Worm (Caenorhabditis elegans): Measurements from ENCODE around the gene nhr-37.

DNA sequence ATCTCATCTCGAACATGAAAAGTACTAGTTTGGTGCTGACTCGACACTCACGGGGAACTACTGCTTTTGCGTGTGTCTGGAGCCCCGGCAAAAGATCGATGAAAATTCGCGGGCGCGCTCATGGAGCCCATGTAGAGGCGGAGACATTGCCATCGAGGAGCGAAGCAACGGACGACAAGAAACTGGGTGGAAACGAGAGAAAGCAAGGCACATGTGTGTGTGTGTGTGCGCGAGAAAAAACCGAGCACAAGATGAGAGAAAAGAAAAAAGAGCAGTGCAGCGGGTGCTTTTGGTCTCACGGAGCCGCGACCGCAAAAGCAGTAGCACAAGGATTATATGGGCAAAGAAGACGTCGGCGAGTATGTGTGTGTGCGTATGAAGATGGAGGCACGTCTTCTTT, 36.8 kb downstream of the nhr-37 start:
- TF ChIP-seq ref-2 (tag; optimal IDR thresholded peaks at IDR 0.05), result no peak
- no peak for TF ChIP-seq hlh-13 (GFP tag; optimal IDR thresholded peaks at IDR 0.05)
- TF ChIP-seq ceh-31 (tag; optimal IDR thresholded peaks at IDR 0.05), result peak; percentile 62
- no peak for TF ChIP-seq pax-1 (tag; optimal IDR thresholded peaks at IDR 0.05)
- TF ChIP-seq elt-2 (tag; optimal IDR thresholded peaks at IDR 0.05), result no peak
